Fruit fly (Drosophila melanogaster) whole organism, wandering third instar larva: ENCODE data around the gene Acsf2.

Experiments
- Abd-B ChIP-seq: fragments of >200 bp; optimal IDR thresholded peaks from 2 replicates; lab custom pipeline; 2017; ENCODE audit warnings: missing biosample characterization, missing genetic modification characterization
- Dif ChIP-seq: fragments of 200-275, 200-300 bp; sonication (Bioruptor generic); optimal IDR thresholded peaks from 2 replicates; lab custom pipeline; 2018; ENCODE audit warnings: missing biosample characterization, missing genetic modification characterization; ENCODE audit not compliant: partially characterized antibody
- GATAd ChIP-seq: sonication (Bioruptor generic); optimal IDR thresholded peaks from 2 replicates; lab custom pipeline; 2016; ENCODE audit warnings: missing biosample characterization, missing genetic modification characterization
- Hr83 ChIP-seq: fragments of 200-300 bp; sonication (Bioruptor generic); optimal IDR thresholded peaks from 2 replicates; lab custom pipeline; 2016; ENCODE audit warnings: missing biosample characterization, mild to moderate bottlenecking, missing genetic modification characterization, moderate library complexity; ENCODE audit not compliant: poor library complexity, severe bottlenecking
- Myc ChIP-seq: fragments of >200 bp; optimal IDR thresholded peaks from 2 replicates; lab custom pipeline; 2017
- N ChIP-seq: fragments of >200 bp; optimal IDR thresholded peaks from 2 replicates; lab custom pipeline; 2018; ENCODE audit warnings: missing biosample characterization, missing external identifiers, missing genetic modification characterization
- Rel ChIP-seq, 2 experiments: fragments of 200-800 bp; sonication (Bioruptor generic) in 1 of 2; optimal IDR thresholded peaks; 2 replicates in 1 of 2; 3 replicates in 1 of 2; lab custom pipeline; 2016 to 2019; ENCODE audit warnings: mild to moderate bottlenecking in 2 of 2, missing biosample characterization in 2 of 2, missing genetic modification characterization in 2 of 2, moderate library complexity in 1 of 2
- fru ChIP-seq: fragments of 200-800 bp; sonication (Bioruptor generic); optimal IDR thresholded peaks from 3 replicates; lab custom pipeline; 2016; ENCODE audit warnings: missing biosample characterization, mild to moderate bottlenecking, missing genetic modification characterization
- h ChIP-seq: fragments of 200-800 bp; sonication (Bioruptor generic); optimal IDR thresholded peaks from 3 replicates; lab custom pipeline; 2016; ENCODE audit warnings: missing biosample characterization, mild to moderate bottlenecking, missing genetic modification characterization
- pan ChIP-seq: fragments of >200 bp; optimal IDR thresholded peaks from 2 replicates; lab custom pipeline; 2017
- psq ChIP-seq: fragments of 200-800 bp; sonication (Bioruptor generic); optimal IDR thresholded peaks from 3 replicates; lab custom pipeline; 2017; ENCODE audit warnings: missing biosample characterization, mild to moderate bottlenecking, missing genetic modification characterization, moderate library complexity
- sv ChIP-seq: fragments of 200-800 bp; sonication (Bioruptor generic); optimal IDR thresholded peaks from 3 replicates; lab custom pipeline; 2016; ENCODE audit warnings: missing biosample characterization, missing genetic modification characterization
- woc ChIP-seq: sonication (Bioruptor generic); optimal IDR thresholded peaks from 2 replicates; lab custom pipeline; 2016; ENCODE audit warnings: missing biosample characterization, mild to moderate bottlenecking, missing genetic modification characterization

- no peak for TF ChIP-seq fru (GFP tag; lab: Kevin White, UChicago)
- TF ChIP-seq Hr83, result no peak
- no peak for TF ChIP-seq psq
- no peak for TF ChIP-seq sv
- no peak for TF ChIP-seq Myc
- TF ChIP-seq Rel (GFP tag; optimal IDR thresholded peaks at IDR 0.05; lab: Kevin White, UChicago), result no peak
- no peak for TF ChIP-seq Rel (tag; optimal IDR thresholded peaks at IDR 0.05; lab: Kevin White, UChicago)
- TF ChIP-seq woc (GFP tag; lab: Kevin White, UChicago), result no peak
- TF ChIP-seq pan (lab: Kevin White, UChicago), result no peak
- TF ChIP-seq N (GFP tag; lab: Kevin White, UChicago), result no peak
- peak; percentile 15 for TF ChIP-seq h (GFP tag; lab: Kevin White, UChicago)
- no peak for TF ChIP-seq GATAd (GFP tag; lab: Kevin White, UChicago)
- no peak for TF ChIP-seq Dif (GFP tag; lab: Kevin White, UChicago)
- no peak for TF ChIP-seq Abd-B (GFP tag; lab: Kevin White, UChicago)
Measured at dm6 chr2L:5290530-5290929, 51.5 kb downstream of the Acsf2 start.
